Worm (Caenorhabditis elegans) whole organism, young adult: ENCODE data around the gene F42G4.6.

ENCODE experiments used
- B0035.1 ChIP-seq: sonication (generic microtip); optimal IDR thresholded peaks from 2 replicates; lab custom pipeline; 2016; ENCODE audit warnings: missing genetic modification characterization, mild to moderate bottlenecking, missing compliant biosample characterization, missing genotype, missing genetic modification reagents
- C06A6.2 ChIP-seq: fragments of 200-800 bp; sonication (Bioruptor generic); conservative IDR thresholded peaks from 2 replicates; pipeline ENCODE4 v1.3.6; 2022; ENCODE audit warnings: missing genetic modification characterization, missing compliant biosample characterization
- D2030.7 ChIP-seq: fragments of 200-800 bp; sonication (Bioruptor generic); IDR thresholded peaks from 2 replicates; pipeline ENCODE4 v1.3.6; 2022; ENCODE audit warnings: missing genetic modification reagents, missing genetic modification characterization, missing compliant biosample characterization
- F33H1.4 ChIP-seq: fragments of 200-800 bp; sonication (Bioruptor generic); IDR thresholded peaks from 2 replicates; pipeline ENCODE4 v1.3.6; 2022; ENCODE audit warnings: missing genetic modification reagents, missing genetic modification characterization, missing compliant biosample characterization
- F39B2.1 ChIP-seq: fragments of 200-800 bp; sonication (Bioruptor generic); IDR thresholded peaks from 2 replicates; pipeline ENCODE4 v1.3.6; 2022; ENCODE audit warnings: missing genetic modification reagents, missing genetic modification characterization, missing compliant biosample characterization
- F49E8.2 ChIP-seq: sonication (generic microtip); optimal IDR thresholded peaks from 3 replicates; lab custom pipeline; 2017; ENCODE audit warnings: missing genetic modification characterization, mild to moderate bottlenecking, missing compliant biosample characterization, antibody characterized with exemption, moderate library complexity; ENCODE audit not compliant: insufficient read depth
- F52B5.7 ChIP-seq: sonication (generic microtip); optimal IDR thresholded peaks from 2 replicates; lab custom pipeline; 2016; ENCODE audit warnings: mild to moderate bottlenecking, missing genetic modification characterization, missing compliant biosample characterization
- Y53F4B.3 ChIP-seq: fragments of 200-800 bp; sonication (Bioruptor generic); IDR thresholded peaks from 2 replicates; pipeline ENCODE4 v1.3.6; 2022; ENCODE audit warnings: missing genetic modification reagents, missing genetic modification characterization, missing compliant biosample characterization
- ZK185.1 ChIP-seq: sonication (generic microtip); optimal IDR thresholded peaks from 2 replicates; lab custom pipeline; 2016; ENCODE audit warnings: mild to moderate bottlenecking, missing genetic modification characterization, missing compliant biosample characterization; ENCODE audit not compliant: poor library complexity, severe bottlenecking
- aptf-2 ChIP-seq: fragments of 200-800 bp; sonication (Bioruptor generic); conservative IDR thresholded peaks from 2 replicates; pipeline ENCODE4 v1.3.6; 2022; ENCODE audit warnings: missing genetic modification reagents, missing genetic modification characterization, missing compliant biosample characterization
- athp-1 ChIP-seq: sonication (generic microtip); optimal IDR thresholded peaks from 2 replicates; lab custom pipeline; 2017; ENCODE audit warnings: mild to moderate bottlenecking, missing genetic modification characterization, missing compliant biosample characterization
- attf-5 ChIP-seq: fragments of 200-800 bp; sonication (Bioruptor generic); optimal IDR thresholded peaks from 2 replicates; lab custom pipeline; 2018; ENCODE audit warnings: mild to moderate bottlenecking, missing genetic modification characterization, missing compliant biosample characterization
- cebp-1 ChIP-seq, 2 experiments: fragments of 200-800 bp in 1 of 2; sonication (Bioruptor generic) in 1 of 2; sonication (generic microtip) in 1 of 2; IDR thresholded peaks in 1 of 2; optimal IDR thresholded peaks in 1 of 2; 2 replicates each; pipeline versions ENCODE4 v1.3.6 to Lab custom; 2017 to 2022; ENCODE audit warnings: missing compliant biosample characterization in 2 of 2, missing genetic modification characterization in 2 of 2, mild to moderate bottlenecking in 1 of 2, missing genetic modification reagents in 1 of 2, moderate library complexity in 1 of 2
- ceh-27 ChIP-seq: fragments of 200-800 bp; sonication (Bioruptor generic); optimal IDR thresholded peaks from 2 replicates; lab custom pipeline; 2018; ENCODE audit warnings: mild to moderate bottlenecking, missing genetic modification characterization, moderate library complexity, missing compliant biosample characterization
- ceh-58 ChIP-seq: fragments of 200-800 bp; sonication (Bioruptor generic); IDR thresholded peaks from 2 replicates; pipeline ENCODE4 v1.3.6; 2022; ENCODE audit warnings: missing genetic modification characterization, missing compliant biosample characterization
- die-1 ChIP-seq: sonication (generic microtip); optimal IDR thresholded peaks from 2 replicates; lab custom pipeline; 2016; ENCODE audit warnings: missing genotype, mild to moderate bottlenecking, missing genetic modification characterization, missing compliant biosample characterization
- dpff-1 ChIP-seq: sonication (generic microtip); optimal IDR thresholded peaks from 2 replicates; lab custom pipeline; 2017; ENCODE audit warnings: mild to moderate bottlenecking, missing genetic modification characterization, missing compliant biosample characterization
- efl-1 ChIP-seq: fragments of 150-350 bp; optimal IDR thresholded peaks from 2 replicates; lab custom pipeline; 2014; ENCODE audit warnings: missing biosample characterization, missing genetic modification reagents, missing genetic modification characterization
- egl-44 ChIP-seq: fragments of 200-800 bp; sonication (Bioruptor generic); IDR thresholded peaks from 2 replicates; pipeline ENCODE4 v1.3.6; 2022; ENCODE audit warnings: missing genetic modification reagents, missing genetic modification characterization, missing compliant biosample characterization
- egrh-3 ChIP-seq: fragments of 200-800 bp; sonication (Bioruptor generic); IDR thresholded peaks from 2 replicates; pipeline ENCODE4 v1.3.6; 2022; ENCODE audit warnings: missing genetic modification reagents, missing genetic modification characterization, missing compliant biosample characterization
- ekl-4 ChIP-seq: fragments of 200-800 bp; sonication (Bioruptor generic); IDR thresholded peaks from 2 replicates; pipeline ENCODE4 v1.3.6; 2022; ENCODE audit warnings: missing genetic modification reagents, missing genetic modification characterization, missing compliant biosample characterization
- hsf-1 ChIP-seq: fragments of 200-800 bp; sonication (Bioruptor generic); IDR thresholded peaks from 2 replicates; pipeline ENCODE4 v1.3.6; 2022; ENCODE audit warnings: missing genetic modification reagents, missing genetic modification characterization, missing compliant biosample characterization
- let-607 ChIP-seq, 2 experiments: fragments of 200-800 bp in 1 of 2; sonication (Bioruptor generic) in 1 of 2; sonication (generic microtip) in 1 of 2; optimal IDR thresholded peaks; 2 replicates each; lab custom pipeline; 2016 to 2018; ENCODE audit warnings: mild to moderate bottlenecking in 2 of 2, missing compliant biosample characterization in 2 of 2, missing genetic modification characterization in 2 of 2, moderate library complexity in 2 of 2, missing genotype in 1 of 2
- lin-26 ChIP-seq: fragments of 200-800 bp; sonication (Bioruptor generic); IDR thresholded peaks from 2 replicates; pipeline ENCODE4 v1.3.6; 2022; ENCODE audit warnings: missing genetic modification reagents, missing genetic modification characterization, missing compliant biosample characterization
- lin-35 ChIP-seq, 3 experiments: fragments of 150-350 bp in 2 of 3; sonication (generic microtip) in 1 of 3; optimal IDR thresholded peaks; 2 replicates each; lab custom pipeline; 2014 to 2018; ENCODE audit warnings: missing biosample characterization in 3 of 3, missing genetic modification characterization in 3 of 3, missing genetic modification reagents in 3 of 3
- lin-54 ChIP-seq: fragments of 200-800 bp; sonication (Bioruptor generic); optimal IDR thresholded peaks from 2 replicates; lab custom pipeline; 2018; ENCODE audit warnings: mild to moderate bottlenecking, missing genetic modification characterization, missing compliant biosample characterization
- lir-1 ChIP-seq: fragments of 200-800 bp; sonication (Bioruptor generic); conservative IDR thresholded peaks from 2 replicates; pipeline ENCODE4 v1.3.6; 2022; ENCODE audit warnings: missing genetic modification reagents, missing genetic modification characterization, missing compliant biosample characterization
- madf-8 ChIP-seq: fragments of 200-800 bp; sonication (Bioruptor generic); conservative IDR thresholded peaks from 2 replicates; pipeline ENCODE4 v1.3.6; 2022; ENCODE audit warnings: missing genetic modification reagents, missing genetic modification characterization, missing compliant biosample characterization
- mcd-1 ChIP-seq: fragments of 200-800 bp; sonication (Bioruptor generic); IDR thresholded peaks from 2 replicates; pipeline ENCODE4 v1.3.6; 2022; ENCODE audit warnings: missing genetic modification reagents, missing genetic modification characterization, missing compliant biosample characterization
- nhr-80 ChIP-seq: sonication (generic microtip); optimal IDR thresholded peaks from 2 replicates; lab custom pipeline; 2016; ENCODE audit warnings: missing genetic modification characterization, missing compliant biosample characterization
- nhr-90 ChIP-seq: sonication (generic microtip); optimal IDR thresholded peaks from 2 replicates; lab custom pipeline; 2016; ENCODE audit warnings: missing genotype, mild to moderate bottlenecking, missing genetic modification characterization, missing compliant biosample characterization
- rec-8 ChIP-seq, 2 experiments: sonication (generic microtip); optimal IDR thresholded peaks; 2 replicates each; lab custom pipeline; 2016; ENCODE audit warnings: mild to moderate bottlenecking in 2 of 2, missing genetic modification characterization in 2 of 2, missing genetic modification reagents in 2 of 2, missing genotype in 2 of 2, missing biosample characterization in 1 of 2, missing compliant biosample characterization in 1 of 2, moderate library complexity in 1 of 2
- rpc-1 ChIP-seq, 2 experiments: fragments of 150-350 bp in 1 of 2; sonication (generic microtip) in 1 of 2; optimal IDR thresholded peaks; 2 replicates each; lab custom pipeline; 2014 to 2018; ENCODE audit warnings: missing biosample characterization in 1 of 2, missing genetic modification characterization in 1 of 2, missing genetic modification reagents in 1 of 2, missing genotype in 1 of 2
- sea-2 ChIP-seq: fragments of 200-800 bp; sonication (Bioruptor generic); IDR thresholded peaks from 2 replicates; pipeline ENCODE4 v1.3.6; 2022; ENCODE audit warnings: missing genetic modification characterization, missing compliant biosample characterization
- snpc-1.1 ChIP-seq: sonication (generic microtip); optimal IDR thresholded peaks from 2 replicates; lab custom pipeline; 2017; ENCODE audit warnings: missing genetic modification characterization, mild to moderate bottlenecking, missing compliant biosample characterization, antibody characterized with exemption, moderate library complexity, missing genotype, missing genetic modification reagents; ENCODE audit not compliant: insufficient read depth
- snpc-1.3 ChIP-seq: sonication (generic microtip); optimal IDR thresholded peaks from 2 replicates; lab custom pipeline; 2017; ENCODE audit warnings: missing genetic modification characterization, mild to moderate bottlenecking, missing compliant biosample characterization, antibody characterized with exemption, moderate library complexity, missing genotype, missing genetic modification reagents; ENCODE audit not compliant: insufficient read depth
- snpc-4 ChIP-seq, 5 experiments: fragments of 150-350 bp in 1 of 5; sonication (generic microtip) in 4 of 5; optimal IDR thresholded peaks; 2 replicates each; lab custom pipeline; 2014 to 2018; ENCODE audit warnings: missing genetic modification characterization in 5 of 5, missing biosample characterization in 3 of 5, antibody characterized with exemption in 2 of 5, mild to moderate bottlenecking in 2 of 5, missing compliant biosample characterization in 2 of 5, missing genotype in 2 of 5, moderate library complexity in 2 of 5, missing genetic modification reagents in 1 of 5
- somi-1 ChIP-seq: fragments of 200-800 bp; sonication (Bioruptor generic); optimal IDR thresholded peaks from 2 replicates; lab custom pipeline; 2018; ENCODE audit warnings: mild to moderate bottlenecking, missing genetic modification characterization, missing compliant biosample characterization
- sptf-2 ChIP-seq: fragments of 200-800 bp; sonication (Bioruptor generic); optimal IDR thresholded peaks from 2 replicates; lab custom pipeline; 2018; ENCODE audit warnings: mild to moderate bottlenecking, missing genetic modification characterization, missing compliant biosample characterization
- unc-62 ChIP-seq: fragments of 150-350 bp; optimal IDR thresholded peaks from 2 replicates; lab custom pipeline; 2014; ENCODE audit warnings: missing biosample characterization, missing genetic modification reagents, missing genetic modification characterization
- zim-3 ChIP-seq: sonication (generic microtip); optimal IDR thresholded peaks from 2 replicates; lab custom pipeline; 2017; ENCODE audit warnings: mild to moderate bottlenecking, missing genetic modification characterization, moderate library complexity, missing compliant biosample characterization

F42G4.6 gene

DNA sequence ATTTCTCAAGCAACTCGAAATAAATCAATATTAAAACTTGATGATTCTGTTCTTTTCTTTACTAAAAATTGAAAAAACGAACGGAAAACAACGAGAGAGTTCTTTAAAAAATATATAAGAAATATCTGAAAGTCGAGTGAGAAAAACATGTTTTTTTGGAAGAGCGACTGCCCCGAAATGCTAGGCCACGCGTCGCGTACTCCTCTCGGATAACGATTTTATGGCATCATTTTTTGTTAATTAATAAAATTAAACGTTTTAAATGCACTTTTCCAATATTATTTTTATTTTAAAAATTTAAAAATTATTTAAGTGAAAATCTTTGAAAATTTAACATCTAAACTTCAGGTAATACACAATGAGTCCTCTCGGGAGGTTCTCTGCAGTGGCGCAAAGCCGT lies 38.0 kb downstream of the F42G4.6 start, which contains the start of gene gfm-1 (continued):
- TF ChIP-seq snpc-1.3 (tag; lab: Kevin White, UChicago) (peak; percentile 30), madf-8 (GFP tag; lab: Robert Waterston, UW) (0 out of 2 replicates have a peak, but pooled peaks have one; percentile 30), unc-62 (GFP tag; lab: Kevin White, UChicago) (no peak), mcd-1 (GFP tag; lab: Robert Waterston, UW) (peak; percentile 68; the same call in 1 of the 2 replicates), athp-1 (tag; lab: Kevin White, UChicago) (peak; percentile 52), ceh-27 (GFP tag; lab: Kevin White, UChicago) (peak; percentile 51), nhr-90 (tag; lab: Kevin White, UChicago) (no peak), somi-1 (GFP tag; lab: Kevin White, UChicago) (no peak), attf-5 (GFP tag; lab: Kevin White, UChicago) (no peak), F33H1.4 (GFP tag; lab: Robert Waterston, UW) (peak; percentile 33; the same call in 1 of the 2 replicates), snpc-1.1 (tag; lab: Kevin White, UChicago) (peak; percentile 51), B0035.1 (tag; lab: Kevin White, UChicago) (peak; percentile 6), rec-8 (tag; optimal IDR thresholded peaks at IDR 0.05; lab: Kevin White, UChicago) (peak; percentile 2 to 89), C06A6.2 (no peak), snpc-4 (GFP tag; optimal IDR thresholded peaks at IDR 0.05; lab: Kevin White, UChicago) (no peak), snpc-4 (tag; optimal IDR thresholded peaks at IDR 0.05; lab: Kevin White, UChicago) (peak in 2 of 4 experiments; percentile 33 to 56), Y53F4B.3 (GFP tag; lab: Robert Waterston, UW) (no peak), sea-2 (GFP tag; lab: Robert Waterston, UW) (no peak), D2030.7 (peak; percentile 44; the same call in 1 of the 2 replicates), ZK185.1 (tag; lab: Kevin White, UChicago) (peak; percentile 91), lin-35 (GFP tag; optimal IDR thresholded peaks at IDR 0.05; lab: Kevin White, UChicago) (peak in 1 of 3 experiments; percentile 41), let-607 (tag; optimal IDR thresholded peaks at IDR 0.05; lab: Kevin White, UChicago) (peak in 1 of 2 experiments; percentile 61), lir-1 (GFP tag; lab: Robert Waterston, UW) (0 out of 2 replicates have a peak, but pooled peaks have one; percentile 6)

DNA sequence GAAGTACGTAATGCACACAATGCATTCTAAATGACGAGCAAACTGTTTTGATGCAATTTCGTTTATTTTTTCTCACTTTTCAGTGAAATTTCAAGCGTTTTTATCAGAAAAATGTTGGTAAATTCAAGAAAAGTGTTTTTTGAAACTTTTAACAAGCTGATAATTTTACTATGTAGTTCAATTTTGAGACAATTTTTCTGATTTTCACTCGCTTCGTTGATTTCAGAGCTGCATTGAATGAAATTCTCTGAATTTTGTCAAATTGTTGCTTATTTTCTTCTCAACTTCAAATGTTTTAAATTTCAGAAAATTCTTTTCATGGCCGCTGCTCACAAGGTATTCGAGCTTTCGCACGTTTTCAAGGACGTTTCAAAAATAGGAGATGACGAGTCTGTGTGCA lies 43.5 kb downstream of the F42G4.6 start, which contains the start of gene bath-45:
Gene bath-45 (plus strand): TSS at position 301 of the 400 bp plus-strand sequence.
- TF ChIP-seq F49E8.2 (tag; lab: Kevin White, UChicago) (no peak), unc-62 (GFP tag; lab: Kevin White, UChicago) (no peak), rpc-1 (optimal IDR thresholded peaks at IDR 0.05; lab: Kevin White, UChicago) (no peak), rpc-1 (tag; optimal IDR thresholded peaks at IDR 0.05; lab: Kevin White, UChicago) (no peak), attf-5 (GFP tag; lab: Kevin White, UChicago) (no peak), egrh-3 (no peak), nhr-80 (tag; lab: Kevin White, UChicago) (no peak), lin-26 (GFP tag; lab: Robert Waterston, UW) (no peak)

DNA sequence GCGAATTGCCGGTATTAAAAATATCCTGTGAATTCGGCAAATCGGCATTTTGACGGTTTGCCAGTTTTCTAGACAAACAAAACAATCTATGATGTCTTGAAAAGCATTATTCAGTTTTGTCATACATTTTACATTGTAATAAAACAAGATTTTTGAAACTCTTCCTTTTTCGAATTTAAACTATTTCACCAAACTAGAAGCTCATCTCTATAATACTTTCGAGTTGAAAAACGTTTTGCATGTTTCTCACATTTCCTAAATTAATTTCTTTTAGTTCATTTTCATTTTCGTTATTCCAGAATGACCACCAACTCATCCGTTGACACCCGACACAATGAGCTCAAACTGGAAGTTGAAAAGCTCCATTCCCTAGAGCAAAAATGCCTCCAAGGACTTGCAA lies 50.4 kb downstream of the F42G4.6 start, which contains the start of gene F29C12.6:
Gene F29C12.6 (plus strand): TSS at position 301 of the 400 bp plus-strand sequence.
- TF ChIP-seq lin-54 (no peak), aptf-2 (GFP tag; lab: Robert Waterston, UW) (no peak), dpff-1 (tag; lab: Kevin White, UChicago) (no peak), hsf-1 (GFP tag; lab: Robert Waterston, UW) (no peak), F39B2.1 (no peak), ceh-58 (no peak), lin-35 (GFP tag; optimal IDR thresholded peaks at IDR 0.05; lab: Kevin White, UChicago) (no peak), efl-1 (GFP tag; lab: Kevin White, UChicago) (no peak), egl-44 (GFP tag; lab: Robert Waterston, UW) (no peak), die-1 (tag; lab: Kevin White, UChicago) (no peak), zim-3 (tag; lab: Kevin White, UChicago) (no peak), F52B5.7 (tag; lab: Kevin White, UChicago) (no peak), cebp-1 (GFP tag; IDR thresholded peaks at IDR 0.05; lab: Robert Waterston, UW) (no peak), cebp-1 (tag; optimal IDR thresholded peaks at IDR 0.05; lab: Kevin White, UChicago) (no peak), sptf-2 (no peak), ekl-4 (GFP tag; lab: Robert Waterston, UW) (no peak)
